Worm (Caenorhabditis elegans): Measurements from ENCODE around the gene srg-56.

srg-56 gene

DNA sequence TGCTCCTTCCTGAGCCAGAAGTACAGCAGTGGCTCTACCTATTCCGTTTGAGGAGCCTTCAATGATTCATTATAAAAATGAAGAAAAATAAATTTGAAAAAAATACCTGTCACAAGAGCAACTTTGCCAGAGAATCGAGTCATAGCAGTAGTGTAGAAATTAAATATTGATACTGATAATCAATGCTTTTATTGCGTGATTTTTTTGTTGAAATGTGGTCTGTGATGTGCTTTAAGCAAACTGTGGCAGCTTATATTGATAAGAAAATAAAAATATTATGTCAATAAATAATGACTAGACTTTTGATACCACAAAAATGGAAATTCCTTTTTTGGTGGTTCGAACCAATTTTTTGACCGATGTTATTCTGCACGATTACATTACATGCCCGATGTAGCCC is 27.0 kb upstream of the srg-56 start, which contains the start of gene dhs-14:
Gene dhs-14, minus strand, starts transcription at position 149 of the 400 bp plus-strand sequence.
- no peak for TF ChIP-seq pha-4 (tag; optimal IDR thresholded peaks at IDR 0.05)
- no peak for TF ChIP-seq ces-1 (GFP tag; optimal IDR thresholded peaks at IDR 0.05)

DNA sequence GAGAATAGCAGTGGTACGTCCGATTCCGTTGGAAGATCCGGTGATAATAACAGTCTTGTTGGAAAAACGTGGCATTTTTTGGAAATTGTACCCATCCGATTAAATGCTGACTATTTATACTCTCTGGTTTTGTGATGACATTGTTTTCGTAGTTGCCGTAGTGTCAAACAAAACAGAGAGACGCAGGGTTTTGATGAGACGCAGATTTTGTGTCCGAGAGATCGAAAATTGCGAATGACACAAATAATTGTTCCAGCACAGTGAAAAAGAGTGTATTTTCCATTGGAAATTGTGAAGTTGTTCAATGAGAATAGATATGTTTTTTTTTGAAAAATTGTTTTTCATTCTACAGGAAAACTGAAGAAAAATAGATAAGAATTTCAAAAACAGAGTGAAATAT is 25.0 kb upstream of the srg-56 start, which contains the start of gene R05D8.7:
Gene R05D8.7, minus strand, starts transcription at position 104 of the 400 bp plus-strand sequence.
- TF ChIP-seq pha-4 (tag; optimal IDR thresholded peaks at IDR 0.05) = no peak
- no peak for TF ChIP-seq hlh-1 (tag; optimal IDR thresholded peaks at IDR 0.05)
- no peak for TF ChIP-seq cnd-1 (tag; optimal IDR thresholded peaks at IDR 0.05)
- TF ChIP-seq elt-1 (tag; optimal IDR thresholded peaks at IDR 0.05; ENCODE audit: borderline replicate concordance, insufficient read depth) = no peak
- no peak for TF ChIP-seq mab-5 (tag; optimal IDR thresholded peaks at IDR 0.05)
- no peak for TF ChIP-seq nhr-2 (tag; optimal IDR thresholded peaks at IDR 0.05)
- TF ChIP-seq unc-39 (tag; optimal IDR thresholded peaks at IDR 0.05) = no peak
- TF ChIP-seq lin-32 (GFP tag; optimal IDR thresholded peaks at IDR 0.05) = no peak
- TF ChIP-seq mep-1 (tag; optimal IDR thresholded peaks at IDR 0.05) = no peak
- TF ChIP-seq snpc-4 (tag; optimal IDR thresholded peaks at IDR 0.05) = no peak
- TF ChIP-seq nhr-12 (tag; optimal IDR thresholded peaks at IDR 0.05) = no peak
- no peak for TF ChIP-seq drap-1 (GFP tag; optimal IDR thresholded peaks at IDR 0.05)

DNA sequence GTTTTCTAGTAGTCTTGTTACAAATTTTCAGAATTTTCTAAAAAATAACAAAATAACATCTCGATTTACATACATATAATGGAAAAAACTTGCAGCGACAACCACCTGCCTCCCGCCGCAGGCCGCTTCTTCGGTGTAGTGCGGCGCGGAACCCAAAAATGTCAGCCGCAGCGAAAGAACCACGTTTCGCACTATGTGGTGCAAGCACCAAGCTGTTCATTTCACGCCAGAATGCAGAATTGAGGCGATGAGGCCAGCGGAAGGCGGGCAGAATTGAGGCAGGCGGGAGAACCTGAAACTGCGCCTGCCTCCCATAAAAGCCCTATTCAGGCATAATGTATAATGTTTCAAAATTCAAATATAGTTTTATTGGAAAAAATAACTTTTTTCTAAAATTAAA is 23.4 kb upstream of the srg-56 start:
- TF ChIP-seq nhr-76 (tag; optimal IDR thresholded peaks at IDR 0.05) = no peak
- no peak for TF ChIP-seq ceh-83 (GFP tag; optimal IDR thresholded peaks at IDR 0.05)
- TF ChIP-seq sptf-1 (tag; optimal IDR thresholded peaks at IDR 0.05) = no peak
- no peak for TF ChIP-seq unc-39 (tag; optimal IDR thresholded peaks at IDR 0.05)
- TF ChIP-seq nhr-2 (tag; optimal IDR thresholded peaks at IDR 0.05) = no peak
- no peak for TF ChIP-seq tbx-8 (GFP tag; optimal IDR thresholded peaks at IDR 0.05)
- no peak for TF ChIP-seq lin-13 (tag; optimal IDR thresholded peaks at IDR 0.05)
- no peak for TF ChIP-seq flh-1 (GFP tag; optimal IDR thresholded peaks at IDR 0.05)
- TF ChIP-seq nhr-28 (tag; optimal IDR thresholded peaks at IDR 0.05) = no peak
- no peak for TF ChIP-seq elt-3 (tag; optimal IDR thresholded peaks at IDR 0.05)
- no peak for TF ChIP-seq pha-4 (tag; optimal IDR thresholded peaks at IDR 0.05)
- TF ChIP-seq elt-1 (tag; optimal IDR thresholded peaks at IDR 0.05; ENCODE audit: borderline replicate concordance, insufficient read depth) = no peak
- TF ChIP-seq snpc-4 (tag; optimal IDR thresholded peaks at IDR 0.05) = no peak
- TF ChIP-seq unc-62 (GFP tag; optimal IDR thresholded peaks at IDR 0.05) = no peak
- no peak for TF ChIP-seq nhr-237 (tag; optimal IDR thresholded peaks at IDR 0.05)
- TF ChIP-seq blmp-1 (tag; optimal IDR thresholded peaks at IDR 0.05) = no peak
- no peak for TF ChIP-seq cnd-1 (tag; optimal IDR thresholded peaks at IDR 0.05)
- no peak for TF ChIP-seq zip-8 (tag; optimal IDR thresholded peaks at IDR 0.05)

DNA sequence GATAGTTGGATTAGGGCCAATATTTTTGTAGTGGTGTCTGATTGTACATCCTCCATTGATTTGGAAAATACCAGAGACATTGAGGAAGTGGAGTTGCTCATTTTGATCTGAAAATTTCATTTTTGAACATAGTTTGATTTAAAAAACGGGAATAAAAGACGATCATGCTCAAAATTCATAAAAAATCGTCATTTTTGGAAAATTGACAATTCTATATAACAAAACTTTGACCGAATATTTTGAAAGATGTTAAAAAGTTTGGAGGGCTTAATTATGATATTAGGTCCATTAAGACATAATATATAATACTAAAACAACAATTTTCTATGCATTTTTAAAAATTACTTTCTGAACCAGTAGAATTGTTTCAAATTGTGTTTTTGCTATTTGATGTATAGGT is 21.4 kb upstream of the srg-56 start, which contains the start of gene srg-58:
Gene srg-58, minus strand, starts transcription at position 101 of the 400 bp plus-strand sequence.
- TF ChIP-seq zip-8 (tag; optimal IDR thresholded peaks at IDR 0.05) (no peak), nhr-2 (tag; optimal IDR thresholded peaks at IDR 0.05) (no peak), M03D4.4 (tag; optimal IDR thresholded peaks at IDR 0.05) (no peak), lin-32 (GFP tag; optimal IDR thresholded peaks at IDR 0.05) (no peak), bed-3 (GFP tag; optimal IDR thresholded peaks at IDR 0.05) (no peak), cnd-1 (tag; optimal IDR thresholded peaks at IDR 0.05) (no peak), unc-39 (tag; optimal IDR thresholded peaks at IDR 0.05) (no peak), unc-120 (tag; optimal IDR thresholded peaks at IDR 0.05; ENCODE audit: poor library complexity, severe bottlenecking) (no peak), snpc-4 (tag; optimal IDR thresholded peaks at IDR 0.05) (no peak), nhr-28 (tag; optimal IDR thresholded peaks at IDR 0.05) (no peak), lin-13 (tag; optimal IDR thresholded peaks at IDR 0.05) (no peak), ztf-11 (tag; optimal IDR thresholded peaks at IDR 0.05) (no peak), mep-1 (tag; optimal IDR thresholded peaks at IDR 0.05) (no peak), unc-62 (GFP tag; optimal IDR thresholded peaks at IDR 0.05) (no peak), blmp-1 (tag; optimal IDR thresholded peaks at IDR 0.05) (no peak), lsy-2 (tag; optimal IDR thresholded peaks at IDR 0.05) (no peak), sem-2 (GFP tag; optimal IDR thresholded peaks at IDR 0.05) (no peak), nhr-76 (tag; optimal IDR thresholded peaks at IDR 0.05) (no peak), nhr-12 (tag; optimal IDR thresholded peaks at IDR 0.05) (no peak)

DNA sequence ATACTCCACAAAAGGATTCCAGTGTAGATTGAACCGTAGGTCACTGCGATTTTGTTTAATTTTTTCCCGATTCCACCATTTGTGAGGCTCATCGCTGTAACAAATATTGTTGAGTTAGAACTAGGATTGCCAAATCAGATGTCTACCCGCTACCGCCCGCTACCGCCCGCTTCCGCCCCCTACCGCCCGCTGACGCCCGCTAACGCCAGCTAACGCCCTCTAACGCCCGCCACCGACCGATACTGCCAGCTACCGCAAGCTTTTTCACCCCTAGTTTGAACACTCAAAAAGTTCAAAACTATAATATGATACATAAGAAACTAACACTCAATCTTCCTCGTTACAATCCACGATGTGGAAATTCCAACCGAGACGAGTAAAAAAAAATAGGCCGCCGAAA is 20.4 kb upstream of the srg-56 start:
- no peak for TF ChIP-seq nhr-28 (tag; optimal IDR thresholded peaks at IDR 0.05)
- no peak for TF ChIP-seq mab-5 (tag; optimal IDR thresholded peaks at IDR 0.05)
